Worm (Caenorhabditis elegans) whole organism, late embryonic: ENCODE measurements around the gene srt-19.

Experiments used
- dmd-4 ChIP-seq: sonication (generic microtip); optimal IDR thresholded peaks from 2 replicates; lab custom pipeline; 2016; ENCODE audit warnings: borderline replicate concordance, missing genetic modification characterization, missing compliant biosample characterization
- pqm-1 ChIP-seq: sonication (generic microtip); optimal IDR thresholded peaks from 2 replicates; lab custom pipeline; 2016; ENCODE audit warnings: missing genetic modification characterization, missing compliant biosample characterization

- TF ChIP-seq pqm-1 (tag; lab: Kevin White, UChicago) (no peak), dmd-4 (tag; lab: Kevin White, UChicago) (no peak)
These were observed 42.0 kb downstream of the srt-19 start, which contains the start of gene D2063.1 for ce11 chrV:4326841-4327240.
